ENCODE assay signal across 2 fruit fly cellular contexts in genomic region chr3L:3246378-3247129, dm6.
TF ChIP-seq lines count a peak whose summit lies in the region.

No protein-coding gene starts in this region.

TF ChIP-seq in whole organism, prepupa, 60 proteins besides CTCF, POLR2A, EP300 and RAD21 (continued from another document):
- TF ChIP-seq Hr39 (GFP tag; optimal IDR thresholded peaks at IDR 0.05; lab: Kevin White, UChicago) (peak; percentile 91), CG3032 (tag; optimal IDR thresholded peaks at IDR 0.05; lab: Kevin White, UChicago) (peak; percentile 99), Sox102F (GFP tag; optimal IDR thresholded peaks at IDR 0.05; lab: Kevin White, UChicago) (peak; percentile 82), CG11294 (GFP tag; IDR thresholded peaks at IDR 0.05; lab: Robert Waterston, UW) (peak; percentile 66), Eip93F (GFP tag; optimal IDR thresholded peaks at IDR 0.05; lab: Kevin White, UChicago) (peak; percentile 98), OdsH (GFP tag; optimal IDR thresholded peaks at IDR 0.05; lab: Kevin White, UChicago) (peak; percentile 85), CG15336 (GFP tag; IDR thresholded peaks at IDR 0.05; lab: Robert Waterston, UW) (peak; percentile 92), Sox15 (GFP tag; optimal IDR thresholded peaks at IDR 0.05; lab: Kevin White, UChicago) (peak; percentile 57), pdm3 (GFP tag; optimal IDR thresholded peaks at IDR 0.05; lab: Kevin White, UChicago) (peak; percentile 78), CG9139 (GFP tag; optimal IDR thresholded peaks at IDR 0.05; lab: Kevin White, UChicago) (peak; percentile 100), Ets21C (GFP tag; optimal IDR thresholded peaks at IDR 0.05; lab: Kevin White, UChicago) (peak; percentile 86), salr (GFP tag; optimal IDR thresholded peaks at IDR 0.05; lab: Kevin White, UChicago) (peak; percentile 85 to 89), CG34406 (GFP tag; optimal IDR thresholded peaks at IDR 0.05; lab: Kevin White, UChicago) (peak; percentile 92), CG4318 (GFP tag; optimal IDR thresholded peaks at IDR 0.05; lab: Kevin White, UChicago) (peak; percentile 6), topi (GFP tag; optimal IDR thresholded peaks at IDR 0.05; lab: Kevin White, UChicago) (peak; percentile 89), CG11762 (GFP tag; optimal IDR thresholded peaks at IDR 0.05; lab: Kevin White, UChicago; ENCODE audit: insufficient read depth) (peak; percentile 95), CG8319 (GFP tag; optimal IDR thresholded peaks at IDR 0.05; lab: Kevin White, UChicago) (peak; percentile 87), achi (GFP tag; optimal IDR thresholded peaks at IDR 0.05; lab: Kevin White, UChicago) (peak; percentile 85), Lpt (GFP tag; optimal IDR thresholded peaks at IDR 0.05; lab: Kevin White, UChicago) (peak; percentile 93), CG16779 (tag; optimal IDR thresholded peaks at IDR 0.05; lab: Kevin White, UChicago) (peak; percentile 99), CG6854 (GFP tag; optimal IDR thresholded peaks at IDR 0.05; lab: Kevin White, UChicago) (peak; percentile 100), CG6792 (GFP tag; optimal IDR thresholded peaks at IDR 0.05; lab: Kevin White, UChicago) (peak; percentile 87), cyc (GFP tag; optimal IDR thresholded peaks at IDR 0.05; lab: Kevin White, UChicago) (peak; percentile 89), Eip78C (GFP tag; lab: Kevin White, UChicago) (peak; percentile 86), CG8632 (GFP tag; optimal IDR thresholded peaks at IDR 0.05; lab: Kevin White, UChicago) (peak; percentile 94), Smox (GFP tag; optimal IDR thresholded peaks at IDR 0.05; lab: Kevin White, UChicago) (peak; percentile 68), Hr38 (GFP tag; optimal IDR thresholded peaks at IDR 0.05; lab: Kevin White, UChicago) (no peak), spab (GFP tag; optimal IDR thresholded peaks at IDR 0.05; lab: Kevin White, UChicago) (peak; percentile 100), Hr4 (GFP tag; optimal IDR thresholded peaks at IDR 0.05; lab: Kevin White, UChicago) (peak; percentile 42), acj6 (GFP tag; optimal IDR thresholded peaks at IDR 0.05; lab: Kevin White, UChicago) (peak; percentile 68), CG11902 (GFP tag; optimal IDR thresholded peaks at IDR 0.05; lab: Kevin White, UChicago) (peak; percentile 63), eg (GFP tag; IDR thresholded peaks at IDR 0.05; lab: Robert Waterston, UW) (peak; percentile 97), Met (GFP tag; optimal IDR thresholded peaks at IDR 0.05; lab: Kevin White, UChicago) (peak; percentile 90), CG10669 (GFP tag; optimal IDR thresholded peaks at IDR 0.05; lab: Kevin White, UChicago) (peak; percentile 99), Blimp-1 (GFP tag; optimal IDR thresholded peaks at IDR 0.05; lab: Kevin White, UChicago) (peak; percentile 94), CG7368 (GFP tag; optimal IDR thresholded peaks at IDR 0.05; lab: Kevin White, UChicago) (peak; percentile 91)
TF ChIP-seq in whole organism, prepupa: peak in this region for 58.

TF ChIP-seq in whole organism, wandering third instar larva, 38 proteins besides CTCF, POLR2A, EP300 and RAD21 (continued from another document):
- TF ChIP-seq lola (GFP tag; optimal IDR thresholded peaks at IDR 0.05; lab: Kevin White, UChicago), result no peak
- TF ChIP-seq psq (GFP tag; optimal IDR thresholded peaks at IDR 0.05; lab: Kevin White, UChicago), result peak; percentile 87
- TF ChIP-seq dmrt93B (GFP tag; optimal IDR thresholded peaks at IDR 0.05; lab: Kevin White, UChicago), result peak; percentile 73
- peak; percentile 96 for TF ChIP-seq fru (GFP tag; optimal IDR thresholded peaks at IDR 0.05; lab: Kevin White, UChicago)
